Fruit fly (Drosophila melanogaster) whole organism, adult: Measurements from ENCODE around the gene CG6678.

Experiments used
- CG11617 ChIP-seq: fragments of 200-800 bp; sonication (Bioruptor generic); optimal IDR thresholded peaks from 2 replicates; lab custom pipeline; 2017; ENCODE audit warnings: mild to moderate bottlenecking, missing biosample characterization, missing genetic modification reagents, missing genetic modification characterization
- CG12768 ChIP-seq: fragments of 200-800 bp; sonication (Bioruptor generic); optimal IDR thresholded peaks from 2 replicates; lab custom pipeline; 2017; ENCODE audit warnings: missing biosample characterization, missing genetic modification characterization, mild to moderate bottlenecking, moderate library complexity, missing genetic modification reagents
- CG14711 ChIP-seq: fragments of 200-800 bp; sonication (Bioruptor generic); optimal IDR thresholded peaks from 2 replicates; lab custom pipeline; 2018; ENCODE audit warnings: missing biosample characterization, mild to moderate bottlenecking, missing genetic modification characterization, moderate library complexity
- CG1620 ChIP-seq: fragments of 200-800 bp; sonication (Bioruptor generic); optimal IDR thresholded peaks from 2 replicates; lab custom pipeline; 2016; ENCODE audit warnings: missing biosample characterization, missing genetic modification characterization
- CG33017 ChIP-seq: fragments of 200-800 bp; sonication (Bioruptor generic); optimal IDR thresholded peaks from 2 replicates; lab custom pipeline; 2018; ENCODE audit warnings: missing biosample characterization, mild to moderate bottlenecking, missing genetic modification characterization, moderate library complexity
- CG5204 ChIP-seq: fragments of 200-800 bp; sonication (Bioruptor generic); optimal IDR thresholded peaks from 2 replicates; lab custom pipeline; 2016; ENCODE audit warnings: missing biosample characterization, missing genetic modification characterization
- CG7045 ChIP-seq: fragments of 200-800 bp; sonication (Bioruptor generic); optimal IDR thresholded peaks from 2 replicates; lab custom pipeline; 2017; ENCODE audit warnings: missing biosample characterization, mild to moderate bottlenecking, missing genetic modification characterization
- CG7101 ChIP-seq: fragments of 200-800 bp; sonication (Bioruptor generic); optimal IDR thresholded peaks from 2 replicates; lab custom pipeline; 2018; ENCODE audit warnings: missing biosample characterization, mild to moderate bottlenecking, missing genetic modification characterization, moderate library complexity
- Clk ChIP-seq: fragments of 200-800 bp; sonication (Bioruptor generic); optimal IDR thresholded peaks from 2 replicates; lab custom pipeline; 2017; ENCODE audit warnings: missing biosample characterization, missing genetic modification characterization
- Crg-1 ChIP-seq: fragments of 200-800 bp; sonication (Bioruptor generic); optimal IDR thresholded peaks from 2 replicates; lab custom pipeline; 2016; ENCODE audit warnings: missing biosample characterization, missing genetic modification characterization
- Hr96 ChIP-seq: fragments of 200-800 bp; sonication (Bioruptor generic); optimal IDR thresholded peaks from 2 replicates; lab custom pipeline; 2016; ENCODE audit warnings: missing biosample characterization, missing genetic modification characterization
- Mnt ChIP-seq: fragments of 200-800 bp; sonication (Bioruptor generic); optimal IDR thresholded peaks from 2 replicates; lab custom pipeline; 2016; ENCODE audit warnings: missing biosample characterization, mild to moderate bottlenecking, missing genetic modification characterization
- bab1 ChIP-seq: fragments of 200-800 bp; sonication (Bioruptor generic); optimal IDR thresholded peaks from 3 replicates; lab custom pipeline; 2019; ENCODE audit warnings: missing biosample characterization, mild to moderate bottlenecking, missing genetic modification characterization, moderate library complexity
- cic ChIP-seq: fragments of 200-800 bp; sonication (Bioruptor generic); optimal IDR thresholded peaks from 2 replicates; lab custom pipeline; 2017; ENCODE audit warnings: missing biosample characterization, mild to moderate bottlenecking, missing genetic modification characterization, moderate library complexity
- cnc ChIP-seq, 2 experiments: fragments of >200 bp; optimal IDR thresholded peaks; 2 replicates each; lab custom pipeline; 2017
- kay ChIP-seq: fragments of 200-800 bp; sonication (Bioruptor generic); peaks from one replicate; lab custom pipeline; 2016; ENCODE audit warnings: missing biosample characterization, missing genetic modification characterization, borderline replicate concordance
- ovo ChIP-seq: fragments of 200-800 bp; sonication (Bioruptor generic); optimal IDR thresholded peaks from 2 replicates; lab custom pipeline; 2016; ENCODE audit warnings: missing biosample characterization, missing genetic modification characterization
- pad ChIP-seq: fragments of 200-800 bp; sonication (Bioruptor generic); optimal IDR thresholded peaks from 3 replicates; lab custom pipeline; 2017; ENCODE audit warnings: missing biosample characterization, missing genetic modification characterization, mild to moderate bottlenecking, moderate library complexity, missing genetic modification reagents
- tj ChIP-seq: fragments of 200-800 bp; sonication (Bioruptor generic); optimal IDR thresholded peaks from 3 replicates; lab custom pipeline; 2017; ENCODE audit warnings: missing biosample characterization, mild to moderate bottlenecking, missing genetic modification characterization, moderate library complexity
- toe ChIP-seq: fragments of 200-800 bp; sonication (Bioruptor generic); optimal IDR thresholded peaks from 2 replicates; lab custom pipeline; 2016; ENCODE audit warnings: missing biosample characterization, missing genetic modification characterization

Gene CG6678

dm6 chr3R:21856873-21857243 is 30.0 kb upstream of the CG6678 start:
- TF ChIP-seq cic (GFP tag; lab: Kevin White, UChicago) = no peak
- TF ChIP-seq CG12768 = no peak
- TF ChIP-seq CG7045 (GFP tag; lab: Kevin White, UChicago) = peak; percentile 2
- TF ChIP-seq Hr96 (GFP tag; lab: Kevin White, UChicago) = no peak
- TF ChIP-seq bab1 (GFP tag; lab: Kevin White, UChicago) = no peak
- peak; percentile 13 for TF ChIP-seq Crg-1 (GFP tag; lab: Kevin White, UChicago)
- no peak for TF ChIP-seq CG5204 (GFP tag; lab: Kevin White, UChicago)
- no peak for TF ChIP-seq CG33017

DNA sequence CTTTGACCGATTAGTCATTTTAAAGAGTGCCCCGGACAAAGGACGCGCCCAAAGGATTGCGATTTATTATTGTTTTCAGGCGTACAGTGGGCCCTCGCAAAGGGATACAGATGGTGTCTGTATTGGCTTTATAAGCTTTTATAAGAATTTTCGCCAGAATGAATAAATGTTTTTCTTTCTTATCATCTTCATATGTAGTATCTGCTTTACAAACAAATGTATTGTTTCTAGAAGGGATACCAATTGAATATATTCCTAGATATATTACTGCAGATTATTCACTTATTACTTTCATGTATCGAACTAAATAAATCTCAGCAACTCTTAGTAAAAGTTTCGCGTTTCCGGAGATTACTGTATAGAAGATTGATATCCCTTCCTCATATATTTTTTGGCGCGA is 29.3 kb upstream of the CG6678 start:
- no peak for TF ChIP-seq Mnt
- no peak for TF ChIP-seq ovo (GFP tag; lab: Kevin White, UChicago)
- no peak for TF ChIP-seq tj (GFP tag; lab: Kevin White, UChicago)
- TF ChIP-seq CG33017 = no peak
- no peak for TF ChIP-seq cic (GFP tag; lab: Kevin White, UChicago)
- TF ChIP-seq toe (GFP tag; lab: Kevin White, UChicago) = no peak
- TF ChIP-seq bab1 (GFP tag; lab: Kevin White, UChicago) = no peak
- TF ChIP-seq CG7101 (tag; lab: Kevin White, UChicago) = no peak
- TF ChIP-seq CG14711 (tag; lab: Kevin White, UChicago) = no peak
- no peak for TF ChIP-seq Hr96 (GFP tag; lab: Kevin White, UChicago)
- no peak for TF ChIP-seq CG12768
- no peak for TF ChIP-seq CG5204 (GFP tag; lab: Kevin White, UChicago)
- no peak for TF ChIP-seq cnc (optimal IDR thresholded peaks at IDR 0.05; lab: Kevin White, UChicago)
- no peak for TF ChIP-seq CG11617
- no peak for TF ChIP-seq kay
- no peak for TF ChIP-seq CG1620 (GFP tag; lab: Kevin White, UChicago)

DNA sequence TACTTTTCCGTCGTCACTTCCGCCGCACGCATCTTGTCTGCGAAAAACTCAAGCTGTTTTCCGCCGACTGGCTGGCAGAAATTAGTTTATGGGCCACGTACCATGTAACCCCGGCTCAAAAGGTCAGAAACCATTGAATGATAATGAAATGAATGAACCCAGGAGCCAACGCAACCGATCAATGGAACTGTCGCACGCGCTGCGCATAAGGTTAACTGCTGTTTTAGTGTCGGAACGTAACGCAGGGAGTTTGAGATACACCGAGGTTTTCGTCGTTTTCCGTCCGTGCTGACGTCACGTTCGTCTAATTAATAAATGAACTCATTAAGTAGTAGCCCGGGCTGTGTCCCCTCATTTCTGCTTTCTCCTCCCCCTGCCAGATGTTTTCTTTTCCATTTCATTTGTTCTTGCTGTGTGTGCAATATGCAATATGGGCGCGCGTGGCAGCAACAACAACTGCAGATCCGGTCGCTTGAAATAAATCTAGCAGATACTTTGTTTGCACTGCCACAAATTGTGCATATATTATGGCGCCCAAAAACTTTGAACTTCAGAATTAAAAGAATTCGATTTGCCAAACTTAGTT is 28.4 kb upstream of the CG6678 start:
- peak; percentile 34 for TF ChIP-seq tj (GFP tag; lab: Kevin White, UChicago)
- TF ChIP-seq bab1 (GFP tag; lab: Kevin White, UChicago) = no peak

- no peak for TF ChIP-seq ovo (GFP tag; lab: Kevin White, UChicago)
- peak; percentile 33 for TF ChIP-seq kay
Measured at dm6 chr3R:21859509-21859908, 27.3 kb upstream of the CG6678 start.

dm6 chr3R:21862137-21862850 is 24.5 kb upstream of the CG6678 start:
- TF ChIP-seq CG5204 (GFP tag; lab: Kevin White, UChicago) (no peak), cnc (optimal IDR thresholded peaks at IDR 0.05; lab: Kevin White, UChicago) (no peak), Hr96 (GFP tag; lab: Kevin White, UChicago) (no peak)

DNA sequence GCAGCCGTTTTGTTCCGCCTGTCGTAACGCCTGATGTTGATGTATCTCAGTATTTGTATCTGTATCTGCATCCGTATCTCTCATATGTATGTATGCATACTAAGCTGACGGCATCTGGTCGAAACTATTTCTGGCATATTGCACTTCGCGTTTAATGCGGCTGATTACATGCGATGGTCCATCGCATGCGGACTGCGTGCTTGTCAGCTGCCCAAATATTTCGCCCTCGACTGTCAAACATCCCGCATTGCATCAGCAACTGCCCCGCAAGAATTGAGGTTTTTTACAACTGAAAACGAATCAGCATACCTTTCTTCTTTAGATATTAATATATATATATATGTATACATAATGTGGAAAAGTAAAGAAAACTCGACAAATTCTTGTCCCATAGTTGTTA is 24.0 kb upstream of the CG6678 start:
- TF ChIP-seq CG7101 (tag; lab: Kevin White, UChicago) (no peak), cnc (optimal IDR thresholded peaks at IDR 0.05; lab: Kevin White, UChicago) (no peak), toe (GFP tag; lab: Kevin White, UChicago) (no peak), tj (GFP tag; lab: Kevin White, UChicago) (no peak), pad (GFP tag; lab: Kevin White, UChicago) (no peak), CG5204 (GFP tag; lab: Kevin White, UChicago) (no peak), bab1 (GFP tag; lab: Kevin White, UChicago) (no peak), ovo (GFP tag; lab: Kevin White, UChicago) (no peak), CG7045 (GFP tag; lab: Kevin White, UChicago) (no peak), CG11617 (no peak), CG14711 (tag; lab: Kevin White, UChicago) (no peak), kay (no peak), Hr96 (GFP tag; lab: Kevin White, UChicago) (no peak), CG1620 (GFP tag; lab: Kevin White, UChicago) (no peak), Clk (no peak), CG33017 (no peak), Mnt (no peak), cic (GFP tag; lab: Kevin White, UChicago) (no peak), Crg-1 (GFP tag; lab: Kevin White, UChicago) (no peak), CG12768 (no peak)

DNA sequence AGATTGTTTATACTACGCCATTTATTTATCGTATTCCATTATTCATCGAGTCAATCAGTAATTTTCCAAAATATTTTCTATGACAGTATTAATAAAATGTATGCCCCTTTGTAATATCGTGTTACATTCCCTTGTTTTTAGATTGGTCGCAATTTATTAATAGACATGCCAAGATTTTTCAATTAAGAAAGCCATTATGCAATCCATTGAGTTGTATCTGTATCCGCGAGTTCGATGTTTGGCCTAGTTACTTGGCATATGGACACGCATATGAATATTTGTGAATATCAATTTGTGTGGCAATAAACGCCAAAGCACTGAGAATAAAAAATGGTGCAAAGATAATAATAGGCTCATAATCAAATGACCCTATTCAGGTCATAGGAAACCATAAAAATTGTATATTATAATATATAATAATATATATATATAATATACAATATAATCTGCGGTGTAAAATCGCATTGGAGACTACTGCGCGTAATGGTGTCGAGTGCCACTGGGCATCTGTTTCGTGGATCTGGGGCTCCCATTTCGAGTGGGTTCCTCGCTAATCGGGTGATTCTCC is 22.9 kb upstream of the CG6678 start:
- TF ChIP-seq CG1620 (GFP tag; lab: Kevin White, UChicago) (no peak), bab1 (GFP tag; lab: Kevin White, UChicago) (no peak)
